Worm (Caenorhabditis elegans): ENCODE results near the gene ZC412.5.

DNA sequence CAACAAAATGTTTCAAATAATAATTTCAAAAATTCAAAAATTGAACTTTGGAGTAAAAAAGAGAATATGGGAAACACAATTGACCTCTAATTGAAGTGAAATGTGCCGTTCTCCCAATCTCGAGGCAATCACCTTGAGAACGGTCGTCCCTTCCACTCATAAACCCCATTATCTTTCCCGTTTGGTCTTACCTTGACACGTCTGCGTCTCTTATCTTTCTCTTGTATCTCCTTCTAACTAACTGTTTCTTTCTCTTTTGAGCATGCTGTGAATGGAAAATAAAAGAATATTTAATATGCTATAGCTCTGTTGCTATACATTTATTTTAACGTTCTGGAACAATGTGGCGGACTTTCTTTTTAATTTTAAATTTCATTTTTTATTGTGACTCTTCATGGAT lies 24.3 kb upstream of the ZC412.5 start, which contains the start of gene H12D21.10:
- TF ChIP-seq elt-3 (tag; optimal IDR thresholded peaks at IDR 0.05) (no peak), elt-1 (tag; optimal IDR thresholded peaks at IDR 0.05; ENCODE audit: borderline replicate concordance, insufficient read depth) (peak; percentile 22), blmp-1 (tag; optimal IDR thresholded peaks at IDR 0.05) (no peak)

Measured in whole organism, mixed stage, embryonic.